1 fruit fly cellular context compared by ENCODE assay signal in genomic region chr3L:15107776-15108379, dm6.
TF ChIP-seq lines count a peak whose summit lies in the region.

No protein-coding gene starts in this region.

TF ChIP-seq in whole organism, embryonic, 481 proteins besides CTCF, POLR2A, EP300 and RAD21 (continued from another document):
- TF ChIP-seq CG16815 (GFP tag; optimal IDR thresholded peaks at IDR 0.05; lab: Kevin White, UChicago) = peak; percentile 59
- TF ChIP-seq chinmo (GFP tag; IDR thresholded peaks at IDR 0.05; lab: Robert Waterston, UW; ENCODE audit: partially characterized antibody) = no peak
- no peak for TF ChIP-seq MTF-1 (GFP tag; optimal IDR thresholded peaks at IDR 0.05; lab: Kevin White, UChicago; ENCODE audit: borderline replicate concordance)
- no peak for TF ChIP-seq Sin3A (optimal IDR thresholded peaks at IDR 0.05; lab: Kevin White, UChicago)
- TF ChIP-seq CG17568 (GFP tag; optimal IDR thresholded peaks at IDR 0.05; lab: Kevin White, UChicago) = no peak
- no peak for TF ChIP-seq CHES-1-like (GFP tag; optimal IDR thresholded peaks at IDR 0.05; lab: Kevin White, UChicago)
- TF ChIP-seq Hmr (GFP tag; optimal IDR thresholded peaks at IDR 0.05; lab: Kevin White, UChicago) = peak; percentile 52
- TF ChIP-seq Stat92E (GFP tag; optimal IDR thresholded peaks at IDR 0.05; lab: Kevin White, UChicago) = no peak
- TF ChIP-seq pros (GFP tag; optimal IDR thresholded peaks at IDR 0.05; lab: Kevin White, UChicago) = no peak
- TF ChIP-seq pnt (GFP tag; optimal IDR thresholded peaks at IDR 0.05; lab: Kevin White, UChicago) = peak; percentile 8
- no peak for TF ChIP-seq stc (GFP tag; IDR thresholded peaks at IDR 0.05; lab: Robert Waterston, UW)
- no peak; the same call in 2 of the 3 replicates for TF ChIP-seq CG34422 (GFP tag; IDR thresholded peaks at IDR 0.05; lab: Robert Waterston, UW)
- peak; percentile 65 for TF ChIP-seq Blimp-1 (GFP tag; optimal IDR thresholded peaks at IDR 0.05; lab: Kevin White, UChicago)
- no peak for TF ChIP-seq CG3995 (GFP tag; optimal IDR thresholded peaks at IDR 0.05; lab: Kevin White, UChicago)
- peak; percentile 50 for TF ChIP-seq CG2875 (GFP tag; optimal IDR thresholded peaks at IDR 0.05; lab: Kevin White, UChicago)
- TF ChIP-seq onecut (GFP tag; IDR thresholded peaks at IDR 0.05; lab: Robert Waterston, UW) = peak; percentile 27; the same call in 1 of the 2 replicates
- no peak for TF ChIP-seq lab (GFP tag; optimal IDR thresholded peaks at IDR 0.05; lab: Kevin White, UChicago)
- peak; percentile 14 for TF ChIP-seq CG30431 (GFP tag; optimal IDR thresholded peaks at IDR 0.05; lab: Kevin White, UChicago)
- TF ChIP-seq sna (GFP tag; IDR thresholded peaks at IDR 0.05; lab: Robert Waterston, UW; ENCODE audit: partially characterized antibody) = no peak
